Worm (Caenorhabditis elegans) whole organism, early embryonic: ENCODE results near the gene best-2.

Experiments used
- B0310.2 ChIP-seq: sonication (generic microtip); optimal IDR thresholded peaks from 2 replicates; lab custom pipeline; 2016; ENCODE audit warnings: mild to moderate bottlenecking, missing genetic modification characterization, missing compliant biosample characterization
- F13C5.2 ChIP-seq: sonication (generic microtip); optimal IDR thresholded peaks from 2 replicates; lab custom pipeline; 2017; ENCODE audit warnings: mild to moderate bottlenecking, missing genetic modification characterization, inconsistent platforms, missing compliant biosample characterization
- aly-1 ChIP-seq: sonication (generic microtip); optimal IDR thresholded peaks from 2 replicates; lab custom pipeline; 2016; ENCODE audit warnings: missing genetic modification characterization, missing compliant biosample characterization
- ama-1 ChIP-seq: fragments of 150-350 bp; optimal IDR thresholded peaks from 2 replicates; lab custom pipeline; 2014
- ceh-36 ChIP-seq: sonication (generic microtip); optimal IDR thresholded peaks from 2 replicates; lab custom pipeline; 2016; ENCODE audit warnings: missing genetic modification characterization, inconsistent platforms, missing compliant biosample characterization
- ets-7 ChIP-seq: sonication (generic microtip); optimal IDR thresholded peaks from 2 replicates; lab custom pipeline; 2016; ENCODE audit warnings: missing genotype, missing genetic modification characterization, missing compliant biosample characterization
- flt-1 ChIP-seq: fragments of 200-800 bp; sonication (Bioruptor generic); IDR thresholded peaks from 2 replicates; pipeline ENCODE4 v1.3.6; 2022; ENCODE audit warnings: missing genetic modification characterization, missing compliant biosample characterization
- hmbx-1 ChIP-seq: sonication (generic microtip); optimal IDR thresholded peaks from 2 replicates; lab custom pipeline; 2016; ENCODE audit warnings: mild to moderate bottlenecking, missing genetic modification characterization, missing compliant biosample characterization
- hmg-4 ChIP-seq: fragments of 200-800 bp; sonication (Bioruptor generic); optimal IDR thresholded peaks from 2 replicates; lab custom pipeline; 2018; ENCODE audit warnings: mild to moderate bottlenecking, missing genetic modification characterization, missing compliant biosample characterization
- hnd-1 ChIP-seq: sonication (generic microtip); optimal IDR thresholded peaks from 2 replicates; lab custom pipeline; 2016; ENCODE audit warnings: missing genetic modification characterization, missing compliant biosample characterization
- pes-1 ChIP-seq: fragments of 200-800 bp; sonication (Bioruptor generic); IDR thresholded peaks from 2 replicates; pipeline ENCODE4 v1.3.6; 2022; ENCODE audit warnings: missing genetic modification reagents, missing genetic modification characterization, missing compliant biosample characterization
- sea-1 ChIP-seq: fragments of 200-800 bp; sonication (Bioruptor generic); conservative IDR thresholded peaks from 2 replicates; pipeline ENCODE4 v1.3.6; 2022; ENCODE audit warnings: missing genetic modification characterization, missing compliant biosample characterization
- tbx-11 ChIP-seq: fragments of 200-800 bp; sonication (Bioruptor generic); IDR thresholded peaks from 2 replicates; pipeline ENCODE4 v1.3.6; 2022; ENCODE audit warnings: missing genetic modification characterization, missing compliant biosample characterization
- tbx-37 ChIP-seq: fragments of 200-800 bp; sonication (Bioruptor generic); conservative IDR thresholded peaks from 2 replicates; pipeline ENCODE4 v1.3.6; 2022; ENCODE audit warnings: missing genetic modification reagents, missing genetic modification characterization, missing compliant biosample characterization
- tra-4 ChIP-seq: sonication (generic microtip); optimal IDR thresholded peaks from 2 replicates; lab custom pipeline; 2017; ENCODE audit warnings: missing genetic modification characterization, missing compliant biosample characterization

The best-2 gene

ce11 chrIV:13098652-13099051 is 14.2 kb downstream of the best-2 start, which contains the start of the genes dli-1, tin-9.2 and exos-4.1:
Gene dli-1, minus strand, starts transcription at chrIV:13098792.
Gene tin-9.2, plus strand, starts transcription at chrIV:13098995.
Gene exos-4.1, plus strand, starts transcription at chrIV:13098999.
- TF ChIP-seq F13C5.2 (tag; lab: Kevin White, UChicago), result peak; percentile 41
- TF ChIP-seq ets-7 (tag; lab: Kevin White, UChicago), result no peak

ce11 chrIV:13096778-13097177 is 16.1 kb downstream of the best-2 start:
- TF ChIP-seq flt-1 (GFP tag; lab: Robert Waterston, UW), result no peak
- no peak for TF ChIP-seq F13C5.2 (tag; lab: Kevin White, UChicago)
- TF ChIP-seq aly-1, result no peak
- TF ChIP-seq pes-1 (GFP tag; lab: Robert Waterston, UW), result no peak
- no peak for TF ChIP-seq ets-7 (tag; lab: Kevin White, UChicago)
- TF ChIP-seq B0310.2 (tag; lab: Kevin White, UChicago), result no peak
- TF ChIP-seq hnd-1, result no peak
- no peak for TF ChIP-seq tra-4 (tag; lab: Kevin White, UChicago)

ce11 chrIV:13095462-13095861 is 17.4 kb downstream of the best-2 start, which contains the start of gene rfc-3:
Gene rfc-3, plus strand, starts transcription at chrIV:13095762.
- peak; percentile 14 for TF ChIP-seq ama-1 (lab: Kevin White, UChicago)
- TF ChIP-seq flt-1 (GFP tag; lab: Robert Waterston, UW), result no peak

ce11 chrIV:13093677-13094076 is 19.2 kb downstream of the best-2 start, which contains the start of the genes prcc-1 and C39E9.12:
Gene prcc-1, minus strand, starts transcription at chrIV:13093795.
Gene C39E9.12, plus strand, starts transcription at chrIV:13094007.
- TF ChIP-seq pes-1 (GFP tag; lab: Robert Waterston, UW) (no peak), ets-7 (tag; lab: Kevin White, UChicago) (no peak), flt-1 (GFP tag; lab: Robert Waterston, UW) (no peak), tbx-11 (GFP tag; lab: Robert Waterston, UW) (no peak), ceh-36 (tag; lab: Kevin White, UChicago) (no peak), sea-1 (no peak), B0310.2 (tag; lab: Kevin White, UChicago) (no peak), F13C5.2 (tag; lab: Kevin White, UChicago) (no peak), hmbx-1 (tag; lab: Kevin White, UChicago) (no peak), aly-1 (no peak), tra-4 (tag; lab: Kevin White, UChicago) (no peak), hnd-1 (no peak), tbx-37 (GFP tag; lab: Robert Waterston, UW) (no peak)

ce11 chrIV:13090967-13091366 is 21.9 kb downstream of the best-2 start, which contains the start of gene col-132:
Gene col-132, minus strand, starts transcription at chrIV:13091067.
- no peak for TF ChIP-seq hmbx-1 (tag; lab: Kevin White, UChicago)
- no peak for TF ChIP-seq ama-1 (lab: Kevin White, UChicago)
- TF ChIP-seq B0310.2 (tag; lab: Kevin White, UChicago), result no peak
- no peak for TF ChIP-seq flt-1 (GFP tag; lab: Robert Waterston, UW)
- TF ChIP-seq F13C5.2 (tag; lab: Kevin White, UChicago), result no peak

ce11 chrIV:13089671-13090242 is 23.1 kb downstream of the best-2 start:
- TF ChIP-seq hmg-4 (GFP tag; lab: Kevin White, UChicago) (peak; percentile 42), flt-1 (GFP tag; lab: Robert Waterston, UW) (no peak)

ce11 chrIV:13086705-13087104 is 26.2 kb downstream of the best-2 start, which contains the start of gene spin-2:
Gene spin-2, plus strand, starts transcription at chrIV:13087005.
- TF ChIP-seq hmg-4 (GFP tag; lab: Kevin White, UChicago) (no peak), tbx-11 (GFP tag; lab: Robert Waterston, UW) (no peak), aly-1 (no peak), ama-1 (lab: Kevin White, UChicago) (no peak)

ce11 chrIV:13085675-13086074 is 27.2 kb downstream of the best-2 start:
- no peak for TF ChIP-seq pes-1 (GFP tag; lab: Robert Waterston, UW)

- TF ChIP-seq ama-1 (lab: Kevin White, UChicago), result no peak
- no peak for TF ChIP-seq hmg-4 (GFP tag; lab: Kevin White, UChicago)
- TF ChIP-seq tra-4 (tag; lab: Kevin White, UChicago), result no peak
- TF ChIP-seq ets-7 (tag; lab: Kevin White, UChicago), result no peak
- TF ChIP-seq tbx-11 (GFP tag; lab: Robert Waterston, UW), result no peak
- TF ChIP-seq pes-1 (GFP tag; lab: Robert Waterston, UW), result no peak
- no peak for TF ChIP-seq flt-1 (GFP tag; lab: Robert Waterston, UW)
Measured at ce11 chrIV:13082836-13083763, 29.8 kb downstream of the best-2 start.
